Worm (Caenorhabditis elegans) whole organism, mixed stage, embryonic: ENCODE measurements around the gene W07G4.2.

Source experiments
- M03D4.4 ChIP-seq: sonication (generic microtip); optimal IDR thresholded peaks from 2 replicates; lab custom pipeline; 2017; ENCODE audit warnings: mild to moderate bottlenecking, missing genetic modification characterization, missing compliant biosample characterization
- bed-3 ChIP-seq: fragments of 200-800 bp; sonication (Bioruptor generic); optimal IDR thresholded peaks from 3 replicates; lab custom pipeline; 2018; ENCODE audit warnings: mild to moderate bottlenecking, missing genetic modification characterization, moderate library complexity, missing compliant biosample characterization
- blmp-1 ChIP-seq: fragments of 150-350 bp; optimal IDR thresholded peaks from 2 replicates; lab custom pipeline; 2014; ENCODE audit warnings: missing biosample characterization, missing genetic modification characterization
- ceh-39 ChIP-seq: fragments of 150-350 bp; optimal IDR thresholded peaks from 2 replicates; lab custom pipeline; 2014; ENCODE audit warnings: missing biosample characterization, missing genetic modification characterization
- ceh-43 ChIP-seq: fragments of 200-800 bp; sonication (Bioruptor generic); optimal IDR thresholded peaks from 2 replicates; lab custom pipeline; 2018; ENCODE audit warnings: mild to moderate bottlenecking, missing genetic modification characterization, moderate library complexity, missing compliant biosample characterization
- ceh-83 ChIP-seq: fragments of 200-800 bp; sonication (Bioruptor generic); optimal IDR thresholded peaks from 2 replicates; lab custom pipeline; 2018; ENCODE audit warnings: mild to moderate bottlenecking, missing genetic modification characterization, missing compliant biosample characterization
- ces-1 ChIP-seq: fragments of 150-350 bp; optimal IDR thresholded peaks from 2 replicates; lab custom pipeline; 2014; ENCODE audit warnings: missing biosample characterization, missing genetic modification reagents, missing genetic modification characterization
- cnd-1 ChIP-seq: fragments of 200-800 bp; sonication (Bioruptor generic); optimal IDR thresholded peaks from 2 replicates; lab custom pipeline; 2018; ENCODE audit warnings: mild to moderate bottlenecking, missing genetic modification characterization, missing compliant biosample characterization
- drap-1 ChIP-seq: fragments of 200-800 bp; sonication (Bioruptor generic); optimal IDR thresholded peaks from 3 replicates; lab custom pipeline; 2018; ENCODE audit warnings: mild to moderate bottlenecking, missing genetic modification characterization, missing compliant biosample characterization
- elt-1 ChIP-seq: sonication (generic microtip); optimal IDR thresholded peaks from 2 replicates; lab custom pipeline; 2017; ENCODE audit warnings: missing genetic modification characterization, mild to moderate bottlenecking, missing compliant biosample characterization, antibody characterized with exemption, moderate library complexity, borderline replicate concordance; ENCODE audit not compliant: insufficient read depth
- elt-3 ChIP-seq: fragments of 150-350 bp; optimal IDR thresholded peaks from 2 replicates; lab custom pipeline; 2014; ENCODE audit warnings: missing biosample characterization, missing genetic modification characterization
- flh-1 ChIP-seq: fragments of 200-800 bp; sonication (Bioruptor generic); optimal IDR thresholded peaks from 2 replicates; lab custom pipeline; 2018; ENCODE audit warnings: mild to moderate bottlenecking, missing genetic modification characterization, moderate library complexity, missing compliant biosample characterization
- ham-2 ChIP-seq: fragments of 200-800 bp; sonication (Bioruptor generic); optimal IDR thresholded peaks from 2 replicates; lab custom pipeline; 2018; ENCODE audit warnings: mild to moderate bottlenecking, missing genetic modification characterization, missing compliant biosample characterization
- hlh-1 ChIP-seq: fragments of 150-350 bp; optimal IDR thresholded peaks from 2 replicates; lab custom pipeline; 2014; ENCODE audit warnings: missing biosample characterization, missing genetic modification reagents, missing genetic modification characterization
- lin-32 ChIP-seq: fragments of 200-800 bp; sonication (Bioruptor generic); optimal IDR thresholded peaks from 2 replicates; lab custom pipeline; 2018; ENCODE audit warnings: mild to moderate bottlenecking, missing genetic modification characterization, missing compliant biosample characterization
- lsy-2 ChIP-seq: fragments of 150-350 bp; optimal IDR thresholded peaks from 2 replicates; lab custom pipeline; 2014; ENCODE audit warnings: missing biosample characterization, missing genetic modification characterization
- mab-5 ChIP-seq: fragments of 150-350 bp; optimal IDR thresholded peaks from 2 replicates; lab custom pipeline; 2014; ENCODE audit warnings: missing biosample characterization, missing genetic modification characterization
- mls-2 ChIP-seq: sonication (generic microtip); optimal IDR thresholded peaks from 2 replicates; lab custom pipeline; 2016; ENCODE audit warnings: mild to moderate bottlenecking, missing genetic modification characterization, moderate library complexity, missing compliant biosample characterization
- nhr-12 ChIP-seq: fragments of 150-350 bp; optimal IDR thresholded peaks from 2 replicates; lab custom pipeline; 2014; ENCODE audit warnings: missing biosample characterization, missing genetic modification characterization
- nhr-2 ChIP-seq: fragments of 150-350 bp; optimal IDR thresholded peaks from 2 replicates; lab custom pipeline; 2014; ENCODE audit warnings: missing biosample characterization, missing genetic modification characterization
- nhr-237 ChIP-seq: fragments of 150-350 bp; optimal IDR thresholded peaks from 2 replicates; lab custom pipeline; 2014; ENCODE audit warnings: missing biosample characterization, missing genetic modification characterization
- nhr-28 ChIP-seq: fragments of 150-350 bp; optimal IDR thresholded peaks from 2 replicates; lab custom pipeline; 2014; ENCODE audit warnings: missing biosample characterization, missing genetic modification characterization
- nhr-76 ChIP-seq: sonication (generic microtip); optimal IDR thresholded peaks from 2 replicates; lab custom pipeline; 2017; ENCODE audit warnings: missing biosample characterization, missing genetic modification characterization
- pha-4 ChIP-seq: fragments of 150-350 bp; optimal IDR thresholded peaks from 2 replicates; lab custom pipeline; 2018; ENCODE audit warnings: missing biosample characterization, missing genetic modification reagents, missing genetic modification characterization
- sem-2 ChIP-seq: fragments of 200-800 bp; sonication (Bioruptor generic); optimal IDR thresholded peaks from 2 replicates; lab custom pipeline; 2018; ENCODE audit warnings: mild to moderate bottlenecking, missing genetic modification characterization, missing compliant biosample characterization
- snpc-4 ChIP-seq: fragments of 150-350 bp; optimal IDR thresholded peaks from 2 replicates; lab custom pipeline; 2014; ENCODE audit warnings: missing biosample characterization, missing genetic modification characterization
- sptf-1 ChIP-seq: sonication (generic microtip); optimal IDR thresholded peaks from 2 replicates; lab custom pipeline; 2017; ENCODE audit warnings: mild to moderate bottlenecking, missing genetic modification characterization, moderate library complexity, missing compliant biosample characterization
- tbx-8 ChIP-seq: fragments of 200-800 bp; sonication (Bioruptor generic); optimal IDR thresholded peaks from 2 replicates; lab custom pipeline; 2018; ENCODE audit warnings: mild to moderate bottlenecking, missing genetic modification characterization, moderate library complexity, missing compliant biosample characterization
- unc-120 ChIP-seq: sonication (generic microtip); optimal IDR thresholded peaks from 2 replicates; lab custom pipeline; 2017; ENCODE audit warnings: missing genetic modification characterization, missing compliant biosample characterization; ENCODE audit not compliant: poor library complexity, severe bottlenecking
- unc-39 ChIP-seq: fragments of 150-350 bp; optimal IDR thresholded peaks from 2 replicates; lab custom pipeline; 2014; ENCODE audit warnings: missing biosample characterization, missing genetic modification characterization
- unc-62 ChIP-seq: fragments of 150-350 bp; optimal IDR thresholded peaks from 2 replicates; lab custom pipeline; 2014; ENCODE audit warnings: missing biosample characterization, missing genetic modification reagents, missing genetic modification characterization
- zip-8 ChIP-seq: fragments of 150-350 bp; optimal IDR thresholded peaks from 2 replicates; lab custom pipeline; 2014; ENCODE audit warnings: missing biosample characterization, missing genetic modification characterization
- ztf-11 ChIP-seq: fragments of 150-350 bp; optimal IDR thresholded peaks from 2 replicates; lab custom pipeline; 2014; ENCODE audit warnings: missing biosample characterization, missing genetic modification characterization

The W07G4.2 gene

ce11 chrV:13013158-13013557 is 23.2 kb downstream of the W07G4.2 start, which contains the start of gene try-10:
Gene try-10 (minus strand): TSS chrV:13013258.
- no peak for TF ChIP-seq nhr-237
- no peak for TF ChIP-seq ceh-83
- no peak for TF ChIP-seq lin-32 (GFP tag; lab: Kevin White, UChicago)
- TF ChIP-seq M03D4.4 (tag; lab: Kevin White, UChicago) = no peak
- TF ChIP-seq cnd-1 = no peak

- TF ChIP-seq drap-1 (GFP tag; lab: Kevin White, UChicago) (no peak), zip-8 (tag; lab: Kevin White, UChicago) (peak; percentile 94)
Measured at ce11 chrV:13011904-13012303, 24.5 kb downstream of the W07G4.2 start.

DNA sequence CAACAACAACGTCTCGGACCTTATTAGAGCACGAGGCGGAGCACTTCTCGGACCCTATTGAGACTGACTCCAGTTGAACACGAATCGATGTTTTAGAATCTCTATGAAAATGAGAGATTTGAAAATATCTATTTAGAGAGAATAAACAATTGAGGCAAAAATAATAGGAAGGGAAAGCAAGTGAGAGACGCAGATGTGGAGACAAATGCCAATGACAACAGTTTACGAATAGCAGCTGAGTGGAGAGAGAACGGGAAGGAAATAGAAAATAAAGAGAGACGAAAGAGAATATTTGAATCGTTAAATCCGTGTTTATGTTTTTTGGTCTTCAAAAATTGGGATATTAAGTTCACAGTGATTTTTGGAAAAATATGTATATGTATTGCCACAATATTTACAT is 26.5 kb downstream of the W07G4.2 start:
- no peak for TF ChIP-seq blmp-1 (tag; lab: Kevin White, UChicago)
- no peak for TF ChIP-seq bed-3 (GFP tag; lab: Kevin White, UChicago)
- no peak for TF ChIP-seq zip-8 (tag; lab: Kevin White, UChicago)
- no peak for TF ChIP-seq nhr-2 (tag; lab: Kevin White, UChicago)
- TF ChIP-seq pha-4 (tag; lab: Kevin White, UChicago) = peak; percentile 10
- TF ChIP-seq flh-1 = no peak
- no peak for TF ChIP-seq drap-1 (GFP tag; lab: Kevin White, UChicago)
- no peak for TF ChIP-seq mls-2 (tag; lab: Kevin White, UChicago)
- no peak for TF ChIP-seq tbx-8 (GFP tag; lab: Kevin White, UChicago)
- TF ChIP-seq ces-1 (GFP tag; lab: Kevin White, UChicago) = peak; percentile 59
- TF ChIP-seq unc-120 (tag; lab: Kevin White, UChicago) = peak; percentile 50
- TF ChIP-seq nhr-76 = no peak
- no peak for TF ChIP-seq nhr-12
- no peak for TF ChIP-seq sptf-1
- no peak for TF ChIP-seq unc-39
- TF ChIP-seq ceh-83 = no peak
- TF ChIP-seq unc-62 (GFP tag; lab: Kevin White, UChicago) = no peak
- TF ChIP-seq ham-2 (GFP tag; lab: Kevin White, UChicago) = no peak
- no peak for TF ChIP-seq elt-1 (tag; lab: Kevin White, UChicago)
- no peak for TF ChIP-seq M03D4.4 (tag; lab: Kevin White, UChicago)
- TF ChIP-seq ceh-39 (tag; lab: Kevin White, UChicago) = no peak
- no peak for TF ChIP-seq elt-3
- no peak for TF ChIP-seq snpc-4 (tag; lab: Kevin White, UChicago)
- peak; percentile 28 for TF ChIP-seq lsy-2 (tag; lab: Kevin White, UChicago)
- no peak for TF ChIP-seq nhr-237
- TF ChIP-seq hlh-1 (tag; lab: Kevin White, UChicago) = peak; percentile 29
- no peak for TF ChIP-seq ceh-43
- no peak for TF ChIP-seq cnd-1
- no peak for TF ChIP-seq nhr-28 (tag; lab: Kevin White, UChicago)
- no peak for TF ChIP-seq mab-5 (tag; lab: Kevin White, UChicago)
- TF ChIP-seq ztf-11 (tag; lab: Kevin White, UChicago) = no peak
- TF ChIP-seq lin-32 (GFP tag; lab: Kevin White, UChicago) = no peak

DNA sequence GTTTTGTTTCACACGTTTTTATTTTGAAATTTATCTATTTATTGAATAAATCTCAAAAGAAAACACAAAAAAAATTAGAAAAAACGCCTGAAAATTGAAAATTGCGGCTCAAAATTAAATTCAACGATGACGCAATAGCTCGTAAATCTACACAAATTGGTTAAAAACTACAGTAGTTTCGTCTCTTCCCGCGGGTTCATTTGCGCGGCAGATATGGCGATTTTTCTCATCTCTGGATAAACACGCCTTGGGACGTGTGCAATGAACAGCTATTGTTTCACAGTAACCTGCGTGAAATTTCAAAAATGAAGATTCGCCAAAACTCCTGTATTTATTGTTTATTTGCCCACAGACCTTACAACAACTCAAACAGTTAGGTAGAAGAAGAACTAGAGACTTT is 27.1 kb downstream of the W07G4.2 start:
- TF ChIP-seq ceh-39 (tag; lab: Kevin White, UChicago) = no peak
- TF ChIP-seq M03D4.4 (tag; lab: Kevin White, UChicago) = no peak
- no peak for TF ChIP-seq ztf-11 (tag; lab: Kevin White, UChicago)
- no peak for TF ChIP-seq sem-2 (GFP tag; lab: Kevin White, UChicago)
- no peak for TF ChIP-seq blmp-1 (tag; lab: Kevin White, UChicago)
- no peak for TF ChIP-seq mls-2 (tag; lab: Kevin White, UChicago)
- TF ChIP-seq mab-5 (tag; lab: Kevin White, UChicago) = no peak
- TF ChIP-seq snpc-4 (tag; lab: Kevin White, UChicago) = no peak
- TF ChIP-seq bed-3 (GFP tag; lab: Kevin White, UChicago) = no peak
- TF ChIP-seq lsy-2 (tag; lab: Kevin White, UChicago) = no peak
- no peak for TF ChIP-seq nhr-237
- TF ChIP-seq flh-1 = no peak
- no peak for TF ChIP-seq tbx-8 (GFP tag; lab: Kevin White, UChicago)
- TF ChIP-seq unc-62 (GFP tag; lab: Kevin White, UChicago) = no peak
- TF ChIP-seq sptf-1 = no peak
- no peak for TF ChIP-seq ham-2 (GFP tag; lab: Kevin White, UChicago)
- TF ChIP-seq unc-39 = no peak
- TF ChIP-seq hlh-1 (tag; lab: Kevin White, UChicago) = no peak
- TF ChIP-seq cnd-1 = no peak
- no peak for TF ChIP-seq pha-4 (tag; lab: Kevin White, UChicago)
